Worm (Caenorhabditis elegans) whole organism, L4 larva: ENCODE results near the gene F22E5.8.
A peak's percentile ranks its signal among the peaks of the same experiment; 100 is the strongest.
"Not testable (repeated sequence)": the region's sequence is repeated elsewhere in the genome, so short reads cannot be mapped to it uniquely, and the experiment has no call there.

Source experiments
- D1046.2 ChIP-seq: fragments of 200-800 bp; sonication (Bioruptor generic); IDR thresholded peaks from 2 replicates; pipeline ENCODE4 v1.3.6; 2022; ENCODE audit warnings: missing genetic modification characterization, missing compliant biosample characterization
- F37D6.2 ChIP-seq: sonication (generic microtip); optimal IDR thresholded peaks from 2 replicates; lab custom pipeline; 2016; ENCODE audit warnings: mild to moderate bottlenecking, missing genetic modification characterization, missing compliant biosample characterization
- F49E8.2 ChIP-seq: sonication (generic microtip); optimal IDR thresholded peaks from 2 replicates; lab custom pipeline; 2016; ENCODE audit warnings: missing compliant biosample characterization, mild to moderate bottlenecking, missing genetic modification characterization, borderline replicate concordance
- T20F7.1 ChIP-seq: fragments of 200-800 bp; sonication (Bioruptor generic); optimal IDR thresholded peaks from 2 replicates; lab custom pipeline; 2018; ENCODE audit warnings: mild to moderate bottlenecking, missing genetic modification characterization, missing compliant biosample characterization
- T26A8.4 ChIP-seq: fragments of 200-800 bp; sonication (Bioruptor generic); IDR thresholded peaks from 2 replicates; pipeline ENCODE4 v1.3.6; 2022; ENCODE audit warnings: missing genetic modification characterization, missing compliant biosample characterization
- aha-1 ChIP-seq: fragments of 150-350 bp; peaks from one replicate; lab custom pipeline; 2014; ENCODE audit warnings: missing biosample characterization, missing genetic modification characterization
- arid-1 ChIP-seq: fragments of 200-800 bp; sonication (Bioruptor generic); conservative IDR thresholded peaks from 2 replicates; pipeline ENCODE4 v1.3.6; 2022; ENCODE audit warnings: missing genetic modification reagents, missing genetic modification characterization, missing compliant biosample characterization
- ceh-20 ChIP-seq: fragments of 200-800 bp; sonication (Bioruptor generic); IDR thresholded peaks from 2 replicates; pipeline ENCODE4 v1.3.6; 2022; ENCODE audit warnings: missing genetic modification reagents, missing genetic modification characterization, missing compliant biosample characterization
- ceh-28 ChIP-seq: fragments of 150-350 bp; optimal IDR thresholded peaks from 2 replicates; lab custom pipeline; 2014; ENCODE audit warnings: missing biosample characterization, missing genetic modification reagents, missing genetic modification characterization
- ceh-62 ChIP-seq: sonication (generic microtip); optimal IDR thresholded peaks from 2 replicates; lab custom pipeline; 2017; ENCODE audit warnings: missing biosample characterization, missing genetic modification characterization
- cey-2 ChIP-seq: sonication (generic microtip); optimal IDR thresholded peaks from 3 replicates; lab custom pipeline; 2017; ENCODE audit warnings: missing genetic modification characterization, mild to moderate bottlenecking, missing compliant biosample characterization, antibody characterized with exemption, borderline replicate concordance; ENCODE audit not compliant: insufficient read depth
- daf-19 ChIP-seq: fragments of 200-800 bp; sonication (Bioruptor generic); conservative IDR thresholded peaks from 2 replicates; pipeline ENCODE4 v1.3.6; 2022; ENCODE audit warnings: missing genetic modification characterization, missing compliant biosample characterization
- dmd-6 ChIP-seq: fragments of 200-800 bp; sonication (Bioruptor generic); IDR thresholded peaks from 2 replicates; pipeline ENCODE4 v1.3.6; 2022; ENCODE audit warnings: missing genetic modification reagents, missing genetic modification characterization, missing compliant biosample characterization
- dmd-8 ChIP-seq: fragments of 200-800 bp; sonication (Bioruptor generic); IDR thresholded peaks from 2 replicates; pipeline ENCODE4 v1.3.6; 2022; ENCODE audit warnings: missing genetic modification characterization, missing compliant biosample characterization
- egl-43 ChIP-seq: fragments of 200-800 bp; sonication (Bioruptor generic); IDR thresholded peaks from 2 replicates; pipeline ENCODE4 v1.3.6; 2022; ENCODE audit warnings: missing genetic modification reagents, missing genetic modification characterization, missing compliant biosample characterization
- fkh-10 ChIP-seq: fragments of 150-350 bp; optimal IDR thresholded peaks from 2 replicates; lab custom pipeline; 2014; ENCODE audit warnings: missing biosample characterization, missing genetic modification reagents, missing genetic modification characterization
- fos-1 ChIP-seq: fragments of 150-350 bp; optimal IDR thresholded peaks from 2 replicates; lab custom pipeline; 2014; ENCODE audit warnings: missing biosample characterization, missing genetic modification characterization
- hlh-11 ChIP-seq: fragments of 200-800 bp; sonication (Bioruptor generic); optimal IDR thresholded peaks from 2 replicates; lab custom pipeline; 2018; ENCODE audit warnings: mild to moderate bottlenecking, missing genetic modification characterization, missing compliant biosample characterization
- lim-7 ChIP-seq: fragments of 200-800 bp; sonication (Bioruptor generic); IDR thresholded peaks from 2 replicates; pipeline ENCODE4 v1.3.6; 2022; ENCODE audit warnings: missing genetic modification characterization, missing compliant biosample characterization
- lin-1 ChIP-seq: fragments of 200-800 bp; sonication (Bioruptor generic); IDR thresholded peaks from 2 replicates; pipeline ENCODE4 v1.3.6; 2022; ENCODE audit warnings: missing genetic modification reagents, missing genetic modification characterization, missing compliant biosample characterization
- lin-13 ChIP-seq: fragments of 150-350 bp; optimal IDR thresholded peaks from 2 replicates; lab custom pipeline; 2014; ENCODE audit warnings: missing biosample characterization, missing genetic modification reagents, missing genetic modification characterization
- mxl-3 ChIP-seq: fragments of 200-800 bp; sonication (Bioruptor generic); optimal IDR thresholded peaks from 2 replicates; lab custom pipeline; 2018; ENCODE audit warnings: mild to moderate bottlenecking, missing genetic modification characterization, missing compliant biosample characterization
- nhr-102 ChIP-seq: sonication (generic microtip); optimal IDR thresholded peaks from 2 replicates; lab custom pipeline; 2016; ENCODE audit warnings: mild to moderate bottlenecking, missing genetic modification characterization, moderate library complexity, missing compliant biosample characterization
- nhr-11 ChIP-seq: fragments of 150-350 bp; optimal IDR thresholded peaks from 2 replicates; lab custom pipeline; 2014; ENCODE audit warnings: missing biosample characterization, missing genetic modification characterization
- nhr-111 ChIP-seq: fragments of 200-800 bp; sonication (Bioruptor generic); optimal IDR thresholded peaks from 2 replicates; lab custom pipeline; 2018; ENCODE audit warnings: mild to moderate bottlenecking, missing genetic modification characterization, missing compliant biosample characterization
- nhr-28 ChIP-seq: fragments of 150-350 bp; optimal IDR thresholded peaks from 2 replicates; lab custom pipeline; 2014; ENCODE audit warnings: missing biosample characterization, missing genetic modification characterization
- nhr-48 ChIP-seq: sonication (generic microtip); optimal IDR thresholded peaks from 2 replicates; lab custom pipeline; 2016; ENCODE audit warnings: mild to moderate bottlenecking, missing genetic modification characterization, missing compliant biosample characterization
- nhr-77 ChIP-seq: fragments of 150-350 bp; optimal IDR thresholded peaks from 2 replicates; lab custom pipeline; 2014; ENCODE audit warnings: missing biosample characterization, missing genetic modification characterization
- php-3 ChIP-seq: fragments of 200-800 bp; sonication (Bioruptor generic); IDR thresholded peaks from 2 replicates; pipeline ENCODE4 v1.3.6; 2022; ENCODE audit warnings: missing genetic modification reagents, missing genetic modification characterization, missing compliant biosample characterization
- pqm-1 ChIP-seq: sonication (generic microtip); optimal IDR thresholded peaks from 2 replicates; lab custom pipeline; 2017; ENCODE audit warnings: missing biosample characterization, missing genetic modification characterization
- saeg-2 ChIP-seq: fragments of 200-800 bp; sonication (Bioruptor generic); IDR thresholded peaks from 2 replicates; pipeline ENCODE4 v1.3.6; 2022; ENCODE audit warnings: missing genetic modification reagents, missing genetic modification characterization, missing compliant biosample characterization
- set-16 ChIP-seq: fragments of 200-800 bp; sonication (Bioruptor generic); IDR thresholded peaks from 2 replicates; pipeline ENCODE4 v1.3.6; 2022; ENCODE audit warnings: missing genetic modification reagents, missing genetic modification characterization, missing compliant biosample characterization
- snpc-4 ChIP-seq: fragments of 150-350 bp; optimal IDR thresholded peaks from 2 replicates; lab custom pipeline; 2014; ENCODE audit warnings: missing biosample characterization, missing genetic modification characterization
- spr-1 ChIP-seq: sonication (generic microtip); optimal IDR thresholded peaks from 2 replicates; lab custom pipeline; 2016; ENCODE audit warnings: mild to moderate bottlenecking, missing genetic modification characterization, missing compliant biosample characterization
- vab-7 ChIP-seq: fragments of 200-800 bp; sonication (Bioruptor generic); IDR thresholded peaks from 2 replicates; pipeline ENCODE4 v1.3.6; 2022; ENCODE audit warnings: missing genetic modification reagents, missing genetic modification characterization, missing compliant biosample characterization
- zag-1 ChIP-seq: fragments of 150-350 bp; optimal IDR thresholded peaks from 2 replicates; lab custom pipeline; 2014; ENCODE audit warnings: missing biosample characterization, missing genetic modification characterization
- zfp-2 ChIP-seq: sonication (generic microtip); optimal IDR thresholded peaks from 2 replicates; lab custom pipeline; 2016; ENCODE audit warnings: mild to moderate bottlenecking, missing genetic modification characterization, missing compliant biosample characterization
- zfp-3 ChIP-seq: fragments of 200-800 bp; sonication (Bioruptor generic); conservative IDR thresholded peaks from 2 replicates; pipeline ENCODE4 v1.3.6; 2022; ENCODE audit warnings: missing genetic modification reagents, missing genetic modification characterization, missing compliant biosample characterization
- zip-11 ChIP-seq: fragments of 200-800 bp; sonication (Bioruptor generic); IDR thresholded peaks from 2 replicates; pipeline ENCODE4 v1.3.6; 2022; ENCODE audit warnings: missing genetic modification characterization, missing compliant biosample characterization
- ztf-11 ChIP-seq: fragments of 150-350 bp; optimal IDR thresholded peaks from 2 replicates; lab custom pipeline; 2014; ENCODE audit warnings: missing biosample characterization, missing genetic modification characterization

Gene F22E5.8

ce11 chrII:2672320-2672719 is 32.5 kb downstream of the F22E5.8 start, which contains the start of gene sri-57:
Gene sri-57, minus strand, starts transcription at chrII:2672420.
- TF ChIP-seq zag-1 (tag; lab: Kevin White, UChicago); ceh-62 (tag; lab: Kevin White, UChicago); saeg-2 (GFP tag; lab: Robert Waterston, UW): not testable (repeated sequence)

ce11 chrII:2673534-2673933 is 33.7 kb downstream of the F22E5.8 start, which contains the start of the genes F22E5.20 and F22E5.1:
Gene F22E5.20, minus strand, starts transcription at chrII:2673634.
Gene F22E5.1, plus strand, starts transcription at chrII:2673775.
- not testable (repeated sequence) for TF ChIP-seq aha-1 (tag; lab: Kevin White, UChicago); nhr-11; T20F7.1 (GFP tag; lab: Kevin White, UChicago)

ce11 chrII:2677534-2678168 is 37.8 kb downstream of the F22E5.8 start, which contains the start of gene F22E5.17:
Gene F22E5.17, plus strand, starts transcription at chrII:2678041.
- peak; percentile 33 for TF ChIP-seq nhr-48 (tag; lab: Kevin White, UChicago)
- peak; percentile 48; the same call in 1 of the 2 replicates for TF ChIP-seq php-3 (GFP tag; lab: Robert Waterston, UW)
- peak; percentile 92 for TF ChIP-seq dmd-6 (GFP tag; lab: Robert Waterston, UW)
- 0 out of 2 replicates have a peak, but pooled peaks have one; percentile 41 for TF ChIP-seq egl-43 (GFP tag; lab: Robert Waterston, UW)
- no peak for TF ChIP-seq lin-13 (GFP tag; lab: Kevin White, UChicago)
- TF ChIP-seq set-16: no peak
- TF ChIP-seq nhr-77 (tag; lab: Kevin White, UChicago): peak; percentile 7
- peak; percentile 94 for TF ChIP-seq pqm-1 (tag; lab: Kevin White, UChicago)
- TF ChIP-seq nhr-102 (tag; lab: Kevin White, UChicago): peak; percentile 22
- peak; percentile 63 for TF ChIP-seq hlh-11 (tag; lab: Kevin White, UChicago)
- TF ChIP-seq nhr-28 (tag; lab: Kevin White, UChicago): peak; percentile 88
- TF ChIP-seq lin-1 (GFP tag; lab: Robert Waterston, UW): 0 out of 2 replicates have a peak, but pooled peaks have one; percentile 12
- TF ChIP-seq ztf-11 (tag; lab: Kevin White, UChicago): no peak
- no peak for TF ChIP-seq zfp-3 (GFP tag; lab: Robert Waterston, UW)
- TF ChIP-seq ceh-20 (GFP tag; lab: Robert Waterston, UW): no peak
- TF ChIP-seq zfp-2: no peak
- TF ChIP-seq nhr-111 (GFP tag; lab: Kevin White, UChicago): no peak
- no peak for TF ChIP-seq fos-1 (tag; lab: Kevin White, UChicago)
- no peak for TF ChIP-seq cey-2
- TF ChIP-seq ceh-28 (tag; lab: Kevin White, UChicago): no peak
- no peak for TF ChIP-seq F49E8.2
- TF ChIP-seq mxl-3: no peak
- no peak for TF ChIP-seq nhr-11
- no peak for TF ChIP-seq daf-19
- TF ChIP-seq D1046.2 (GFP tag; lab: Robert Waterston, UW): no peak
- TF ChIP-seq vab-7: no peak
- no peak for TF ChIP-seq zip-11 (GFP tag; lab: Robert Waterston, UW)

DNA sequence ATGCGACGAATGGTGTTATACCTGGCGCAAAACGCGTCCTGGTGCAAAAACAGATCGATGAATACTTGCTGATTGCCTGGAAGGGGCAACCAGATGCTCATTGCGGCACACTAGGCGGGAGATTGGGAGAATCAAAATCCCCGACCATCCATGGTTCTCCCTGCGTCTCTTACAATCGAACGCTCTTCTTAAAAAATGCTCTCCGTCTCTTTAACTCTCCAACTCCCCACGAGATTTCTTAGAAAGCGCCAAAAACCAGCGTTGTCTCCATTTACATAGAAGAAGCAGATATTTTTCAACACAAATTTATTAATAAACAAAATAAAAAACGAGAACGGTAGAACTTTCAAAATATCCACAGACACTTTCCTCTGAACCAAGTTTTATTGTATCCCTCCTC is 41.3 kb downstream of the F22E5.8 start, which contains the start of gene F34D6.1:
Gene F34D6.1, minus strand, starts transcription at position 101 of the 400 bp plus-strand sequence.
- TF ChIP-seq aha-1 (tag; lab: Kevin White, UChicago) (peak; percentile 36), nhr-11 (no peak)
- TF ChIP-seq, all 104 proteins: peak for 1

DNA sequence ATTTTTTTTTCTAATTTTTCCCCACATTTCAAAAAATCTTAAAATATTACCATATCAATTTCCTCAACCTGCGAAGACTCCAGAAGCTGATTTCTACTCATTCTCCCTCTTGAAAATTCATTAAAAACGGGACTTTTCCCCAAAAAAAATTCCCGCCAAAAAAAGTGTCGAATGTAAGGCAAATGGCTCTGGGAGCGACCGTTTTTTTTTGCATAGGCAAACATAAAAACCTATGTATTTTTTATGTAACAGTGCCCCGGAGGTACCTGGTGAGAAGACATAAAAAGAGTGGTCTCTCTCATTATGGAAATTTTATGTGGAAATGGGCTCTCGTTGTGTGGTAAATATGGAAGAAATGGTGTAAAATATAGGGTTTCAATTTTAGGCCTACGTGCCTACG is 44.4 kb downstream of the F22E5.8 start, which contains the start of gene ceh-87:
Gene ceh-87, minus strand, starts transcription at position 101 of the 400 bp plus-strand sequence.
- TF ChIP-seq saeg-2 (GFP tag; lab: Robert Waterston, UW) (no peak), lim-7 (GFP tag; lab: Robert Waterston, UW) (no peak), F37D6.2 (tag; lab: Kevin White, UChicago) (no peak), dmd-8 (no peak), dmd-6 (GFP tag; lab: Robert Waterston, UW) (no peak), fkh-10 (no peak), spr-1 (tag; lab: Kevin White, UChicago) (no peak), zfp-2 (no peak), nhr-77 (tag; lab: Kevin White, UChicago) (no peak), arid-1 (GFP tag; lab: Robert Waterston, UW) (no peak), T26A8.4 (GFP tag; lab: Robert Waterston, UW) (no peak), snpc-4 (no peak)
